Worm (Caenorhabditis elegans) whole organism, early embryonic: ENCODE data around the gene har-1.

Experiments
- B0310.2 ChIP-seq: sonication (generic microtip); optimal IDR thresholded peaks from 2 replicates; lab custom pipeline; 2016; ENCODE audit warnings: mild to moderate bottlenecking, missing genetic modification characterization, missing compliant biosample characterization
- F13C5.2 ChIP-seq: sonication (generic microtip); optimal IDR thresholded peaks from 2 replicates; lab custom pipeline; 2017; ENCODE audit warnings: mild to moderate bottlenecking, missing genetic modification characterization, inconsistent platforms, missing compliant biosample characterization
- aly-1 ChIP-seq: sonication (generic microtip); optimal IDR thresholded peaks from 2 replicates; lab custom pipeline; 2016; ENCODE audit warnings: missing genetic modification characterization, missing compliant biosample characterization
- ama-1 ChIP-seq: fragments of 150-350 bp; optimal IDR thresholded peaks from 2 replicates; lab custom pipeline; 2014
- ets-7 ChIP-seq: sonication (generic microtip); optimal IDR thresholded peaks from 2 replicates; lab custom pipeline; 2016; ENCODE audit warnings: missing genotype, missing genetic modification characterization, missing compliant biosample characterization
- flt-1 ChIP-seq: fragments of 200-800 bp; sonication (Bioruptor generic); IDR thresholded peaks from 2 replicates; pipeline ENCODE4 v1.3.6; 2022; ENCODE audit warnings: missing genetic modification characterization, missing compliant biosample characterization
- hmbx-1 ChIP-seq: sonication (generic microtip); optimal IDR thresholded peaks from 2 replicates; lab custom pipeline; 2016; ENCODE audit warnings: mild to moderate bottlenecking, missing genetic modification characterization, missing compliant biosample characterization
- hmg-4 ChIP-seq: fragments of 200-800 bp; sonication (Bioruptor generic); optimal IDR thresholded peaks from 2 replicates; lab custom pipeline; 2018; ENCODE audit warnings: mild to moderate bottlenecking, missing genetic modification characterization, missing compliant biosample characterization
- hnd-1 ChIP-seq: sonication (generic microtip); optimal IDR thresholded peaks from 2 replicates; lab custom pipeline; 2016; ENCODE audit warnings: missing genetic modification characterization, missing compliant biosample characterization
- pes-1 ChIP-seq: fragments of 200-800 bp; sonication (Bioruptor generic); IDR thresholded peaks from 2 replicates; pipeline ENCODE4 v1.3.6; 2022; ENCODE audit warnings: missing genetic modification reagents, missing genetic modification characterization, missing compliant biosample characterization
- tbx-11 ChIP-seq: fragments of 200-800 bp; sonication (Bioruptor generic); IDR thresholded peaks from 2 replicates; pipeline ENCODE4 v1.3.6; 2022; ENCODE audit warnings: missing genetic modification characterization, missing compliant biosample characterization
- tbx-37 ChIP-seq: fragments of 200-800 bp; sonication (Bioruptor generic); conservative IDR thresholded peaks from 2 replicates; pipeline ENCODE4 v1.3.6; 2022; ENCODE audit warnings: missing genetic modification reagents, missing genetic modification characterization, missing compliant biosample characterization

ce11 chrIII:4160937-4161336, 9.1 kb downstream of the har-1 start, which contains the start of gene C01G12.16:
- TF ChIP-seq ama-1: no peak
- no peak for TF ChIP-seq hmbx-1 (tag; lab: Kevin White, UChicago)
- no peak for TF ChIP-seq hmg-4
- no peak for TF ChIP-seq tbx-37 (GFP tag; lab: Robert Waterston, UW)
- TF ChIP-seq tbx-11: no peak
- no peak for TF ChIP-seq ets-7 (tag; lab: Kevin White, UChicago)
- no peak for TF ChIP-seq hnd-1 (tag; lab: Kevin White, UChicago)
- no peak for TF ChIP-seq flt-1 (GFP tag; lab: Robert Waterston, UW)
- no peak for TF ChIP-seq F13C5.2 (tag; lab: Kevin White, UChicago)
- no peak for TF ChIP-seq aly-1 (tag; lab: Kevin White, UChicago)
- no peak for TF ChIP-seq B0310.2 (tag; lab: Kevin White, UChicago)
- TF ChIP-seq pes-1 (GFP tag; lab: Robert Waterston, UW): no peak
